Fruit fly (Drosophila melanogaster): Measurements from ENCODE around the gene hh.

hh gene

DNA sequence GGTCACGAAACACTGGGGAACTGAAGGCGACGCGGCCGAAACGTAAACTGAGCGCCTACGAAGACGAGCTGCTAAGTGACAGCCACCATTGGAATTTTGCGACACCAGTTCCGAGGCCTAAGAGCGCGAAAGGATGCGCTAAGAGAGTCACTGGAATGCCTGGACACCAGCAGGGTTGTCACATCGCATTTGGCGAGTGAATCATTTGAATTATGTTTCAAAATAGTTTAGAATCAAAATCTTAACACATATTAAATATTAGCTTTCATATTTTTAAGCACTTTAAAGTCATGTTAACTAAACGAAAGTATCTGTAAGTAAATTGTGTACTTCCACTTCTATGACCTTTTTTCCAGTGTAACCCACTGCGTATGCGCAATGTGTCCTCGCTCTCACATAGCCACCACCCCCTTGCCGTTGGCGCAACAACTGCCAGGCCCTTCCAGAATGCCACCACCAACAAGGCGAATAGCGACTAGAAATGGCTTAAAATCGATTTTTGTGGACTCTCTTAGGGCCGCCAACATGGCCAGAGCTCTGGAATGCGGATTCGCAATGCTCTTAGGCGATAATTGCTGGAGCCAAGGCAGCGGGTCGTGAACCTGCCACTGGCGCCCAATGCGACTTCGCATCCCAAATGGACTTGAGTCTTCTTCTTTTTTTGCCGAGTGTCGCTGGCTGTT, 28.9 kb downstream of the hh start, which contains the start of gene Cow (continued):
- TF ChIP-seq ase (GFP tag; IDR thresholded peaks at IDR 0.05) (peak; percentile 24; the same call in 1 of the 3 replicates), Rfx (GFP tag; IDR thresholded peaks at IDR 0.05) (peak; percentile 77), Aef1 (GFP tag; IDR thresholded peaks at IDR 0.05) (peak; percentile 60; the same call in 2 of the 3 replicates), fu2 (GFP tag; optimal IDR thresholded peaks at IDR 0.05) (peak; percentile 9), CG31388 (GFP tag; optimal IDR thresholded peaks at IDR 0.05) (no peak), Spps (tag; optimal IDR thresholded peaks at IDR 0.05) (no peak), br (optimal IDR thresholded peaks at IDR 0.05) (no peak), zfh2 (GFP tag; optimal IDR thresholded peaks at IDR 0.05) (peak; percentile 50), Oli (tag; optimal IDR thresholded peaks at IDR 0.05) (peak; percentile 52), CoRest (tag; optimal IDR thresholded peaks at IDR 0.05) (peak; percentile 54), CG9876 (GFP tag; optimal IDR thresholded peaks at IDR 0.05) (no peak), trem (tag; optimal IDR thresholded peaks at IDR 0.05) (no peak), CG7372 (GFP tag; IDR thresholded peaks at IDR 0.05) (peak; percentile 70), esg (GFP tag; conservative IDR thresholded peaks at IDR 0.05) (peak; percentile 62), Side (GFP tag; optimal IDR thresholded peaks at IDR 0.05) (peak; percentile 36), hb (GFP tag; IDR thresholded peaks at IDR 0.05; ENCODE audit: partially characterized antibody) (no peak), Hsf (GFP tag; optimal IDR thresholded peaks at IDR 0.05) (peak; percentile 50), CG11504 (tag; optimal IDR thresholded peaks at IDR 0.05) (peak; percentile 74), CG43689 (GFP tag; IDR thresholded peaks at IDR 0.05) (peak; percentile 40; the same call in 1 of the 2 replicates), Chrac-16 (GFP tag; optimal IDR thresholded peaks at IDR 0.05) (peak; percentile 19), D19B (GFP tag; optimal IDR thresholded peaks at IDR 0.05) (peak; percentile 5), Pdp1 (GFP tag; optimal IDR thresholded peaks at IDR 0.05) (peak; percentile 43 to 48), CG6683 (GFP tag; optimal IDR thresholded peaks at IDR 0.05) (peak; percentile 80), CG11560 (tag; IDR thresholded peaks at IDR 0.05) (peak; percentile 65), mirr (GFP tag; optimal IDR thresholded peaks at IDR 0.05) (no peak), Ravus (GFP tag; IDR thresholded peaks at IDR 0.05) (no peak), gcm2 (GFP tag; optimal IDR thresholded peaks at IDR 0.05) (peak; percentile 26), pum (GFP tag; optimal IDR thresholded peaks at IDR 0.05) (peak; percentile 46), CkIIα-i1 (GFP tag; IDR thresholded peaks at IDR 0.05) (no peak), CG33213 (GFP tag; optimal IDR thresholded peaks at IDR 0.05) (peak; percentile 15), CG12219 (GFP tag; optimal IDR thresholded peaks at IDR 0.05) (peak; percentile 18), NfI (GFP tag; optimal IDR thresholded peaks at IDR 0.05) (peak; percentile 55), Camta (GFP tag; optimal IDR thresholded peaks at IDR 0.05) (peak; percentile 24), corto (GFP tag; optimal IDR thresholded peaks at IDR 0.05) (no peak), wor (GFP tag; IDR thresholded peaks at IDR 0.05) (no peak), fd3F (GFP tag; optimal IDR thresholded peaks at IDR 0.05) (peak; percentile 48), Usf (GFP tag; optimal IDR thresholded peaks at IDR 0.05) (no peak), CrebB (tag; optimal IDR thresholded peaks at IDR 0.05) (peak; percentile 14), CG6175 (GFP tag; IDR thresholded peaks at IDR 0.05) (0 out of 3 replicates have a peak, but pooled peaks have one; percentile 43), CG8924 (tag; optimal IDR thresholded peaks at IDR 0.05) (peak; percentile 55), CG13424 (tag; optimal IDR thresholded peaks at IDR 0.05) (peak; percentile 65), C15 (GFP tag; IDR thresholded peaks at IDR 0.05) (0 out of 3 replicates have a peak, but pooled peaks have one; percentile 49), gsb (GFP tag; IDR thresholded peaks at IDR 0.05) (no peak), CG12155 (GFP tag; optimal IDR thresholded peaks at IDR 0.05) (peak; percentile 57), Nf-YB (GFP tag; optimal IDR thresholded peaks at IDR 0.05) (peak; percentile 12), CG30403 (GFP tag; optimal IDR thresholded peaks at IDR 0.05) (peak; percentile 65), Meics (GFP tag; optimal IDR thresholded peaks at IDR 0.05) (peak; percentile 84), Trl (optimal IDR thresholded peaks at IDR 0.05) (peak in 1 of 2 experiments; percentile 56), Trl (GFP tag; optimal IDR thresholded peaks at IDR 0.05) (peak; percentile 49), caup (GFP tag; optimal IDR thresholded peaks at IDR 0.05; ENCODE audit: severe bottlenecking) (peak; percentile 78), gro (GFP tag; optimal IDR thresholded peaks at IDR 0.05) (peak; percentile 64)

All from whole organism, embryonic.